Fruit fly (Drosophila melanogaster) whole organism, embryonic: Measurements from ENCODE around the gene CG9628.

ENCODE experiments used
- BEAF-32 ChIP-seq: fragments of 200-800 bp; sonication (Bioruptor generic); optimal IDR thresholded peaks from 3 replicates; lab custom pipeline; 2017; ENCODE audit warnings: missing biosample characterization, missing genetic modification characterization, mild to moderate bottlenecking, moderate library complexity, missing genetic modification reagents
- Blimp-1 ChIP-seq: fragments of 200-800 bp; sonication (Bioruptor generic); optimal IDR thresholded peaks from 3 replicates; lab custom pipeline; 2018; ENCODE audit warnings: missing biosample characterization, missing genetic modification characterization, mild to moderate bottlenecking, moderate library complexity, missing genetic modification reagents
- BtbVII ChIP-seq: fragments of 200-800 bp; sonication (Bioruptor generic); optimal IDR thresholded peaks from 3 replicates; lab custom pipeline; 2017; ENCODE audit warnings: missing biosample characterization, mild to moderate bottlenecking, missing genetic modification characterization
- C15 ChIP-seq: fragments of 200-800 bp; sonication (Bioruptor generic); IDR thresholded peaks from 3 replicates; pipeline ENCODE4 v1.3.6; 2022; ENCODE audit warnings: missing biosample characterization, missing genetic modification characterization
- CG10267 ChIP-seq: fragments of 200-800 bp; sonication (Bioruptor generic); optimal IDR thresholded peaks from 2 replicates; lab custom pipeline; 2018; ENCODE audit warnings: missing biosample characterization, mild to moderate bottlenecking, missing genetic modification characterization, moderate library complexity
- CG10959 ChIP-seq: fragments of 200-800 bp; sonication (Bioruptor generic); IDR thresholded peaks from 2 replicates; pipeline ENCODE4 v1.3.6; 2022; ENCODE audit warnings: missing biosample characterization, missing genetic modification characterization
- CG11093 ChIP-seq: fragments of 200-800 bp; sonication (Bioruptor generic); IDR thresholded peaks from 3 replicates; pipeline ENCODE4 v1.3.6; 2022; ENCODE audit warnings: missing biosample characterization, missing genetic modification characterization
- CG11504 ChIP-seq: fragments of 200-800 bp; sonication (Bioruptor generic); optimal IDR thresholded peaks from 3 replicates; lab custom pipeline; 2019; ENCODE audit warnings: missing biosample characterization, mild to moderate bottlenecking, missing genetic modification characterization, moderate library complexity
- CG11695 ChIP-seq: fragments of 200-800 bp; sonication (Bioruptor generic); IDR thresholded peaks from 3 replicates; pipeline ENCODE4 v1.3.6; 2022; ENCODE audit warnings: missing biosample characterization, missing genetic modification characterization
- CG12391 ChIP-seq: fragments of 200-800 bp; sonication (Bioruptor generic); optimal IDR thresholded peaks from 3 replicates; lab custom pipeline; 2018; ENCODE audit warnings: missing biosample characterization, mild to moderate bottlenecking, missing genetic modification characterization, moderate library complexity
- CG13287 ChIP-seq: fragments of 200-800 bp; sonication (Bioruptor generic); IDR thresholded peaks from 2 replicates; pipeline ENCODE4 v1.3.6; 2022; ENCODE audit warnings: missing biosample characterization, missing genetic modification characterization; ENCODE audit not compliant: partially characterized antibody
- CG13624 ChIP-seq: fragments of 200-800 bp; sonication (Bioruptor generic); optimal IDR thresholded peaks from 2 replicates; lab custom pipeline; 2016; ENCODE audit warnings: missing biosample characterization, missing genetic modification characterization
- CG14050 ChIP-seq: fragments of 200-800 bp; sonication (Bioruptor generic); IDR thresholded peaks from 3 replicates; pipeline ENCODE4 v1.3.6; 2022; ENCODE audit warnings: missing biosample characterization, missing genetic modification characterization
- CG14860 ChIP-seq: fragments of 200-800 bp; sonication (Bioruptor generic); IDR thresholded peaks from 3 replicates; pipeline ENCODE4 v1.3.6; 2022; ENCODE audit warnings: missing biosample characterization, missing genetic modification characterization; ENCODE audit not compliant: partially characterized antibody
- CG1603 ChIP-seq: fragments of 200-800 bp; sonication (Bioruptor generic); optimal IDR thresholded peaks from 2 replicates; lab custom pipeline; 2019; ENCODE audit warnings: missing biosample characterization, mild to moderate bottlenecking, missing genetic modification characterization, moderate library complexity
- CG17186 ChIP-seq: fragments of 200-800 bp; sonication (Bioruptor generic); optimal IDR thresholded peaks from 3 replicates; lab custom pipeline; 2017; ENCODE audit warnings: missing biosample characterization, missing genetic modification reagents, missing genetic modification characterization
- CG17328 ChIP-seq: fragments of 200-800 bp; sonication (Bioruptor generic); IDR thresholded peaks from 2 replicates; pipeline ENCODE4 v1.3.6; 2022; ENCODE audit warnings: missing biosample characterization, missing genetic modification characterization
- CG17385 ChIP-seq: fragments of 200-800 bp; sonication (Bioruptor generic); optimal IDR thresholded peaks from 3 replicates; lab custom pipeline; 2018; ENCODE audit warnings: missing biosample characterization, mild to moderate bottlenecking, missing genetic modification characterization
- CG2129 ChIP-seq: fragments of 200-800 bp; sonication (Bioruptor generic); IDR thresholded peaks from 2 replicates; pipeline ENCODE4 v1.3.6; 2022; ENCODE audit warnings: missing biosample characterization, missing genetic modification characterization; ENCODE audit not compliant: partially characterized antibody
- CG2199 ChIP-seq: fragments of 200-800 bp; sonication (Bioruptor generic); IDR thresholded peaks from 3 replicates; pipeline ENCODE4 v1.3.6; 2022; ENCODE audit warnings: missing biosample characterization, missing genetic modification characterization
- CG30431 ChIP-seq: fragments of 200-800 bp; sonication (Bioruptor generic); optimal IDR thresholded peaks from 2 replicates; lab custom pipeline; 2017; ENCODE audit warnings: missing biosample characterization, missing genetic modification characterization
- CG32772 ChIP-seq: fragments of 200-800 bp; sonication (Bioruptor generic); IDR thresholded peaks from 2 replicates; pipeline ENCODE4 v1.3.6; 2022; ENCODE audit warnings: missing biosample characterization, missing genetic modification characterization
- CG3407 ChIP-seq: fragments of 200-800 bp; sonication (Bioruptor generic); optimal IDR thresholded peaks from 2 replicates; lab custom pipeline; 2018; ENCODE audit warnings: missing biosample characterization, mild to moderate bottlenecking, missing genetic modification characterization
- CG42726 ChIP-seq: fragments of 200-800 bp; sonication (Bioruptor generic); IDR thresholded peaks from 2 replicates; pipeline ENCODE4 v1.3.6; 2022; ENCODE audit warnings: missing biosample characterization, missing genetic modification characterization; ENCODE audit not compliant: partially characterized antibody
- D19A ChIP-seq: fragments of 200-800 bp; optimal IDR thresholded peaks from 3 replicates; lab custom pipeline; 2019; ENCODE audit warnings: missing biosample characterization, mild to moderate bottlenecking, missing genetic modification characterization, moderate library complexity
- Dfd ChIP-seq, 2 experiments: fragments of >200 bp; optimal IDR thresholded peaks; 2 replicates each; lab custom pipeline; 2017; ENCODE audit warnings: missing biosample characterization in 2 of 2, missing genetic modification characterization in 2 of 2
- Eip74EF ChIP-seq, 2 experiments: fragments of 200-800 bp in 1 of 2; fragments of >200 bp in 1 of 2; sonication (Bioruptor generic) in 1 of 2; optimal IDR thresholded peaks; 2 replicates each; lab custom pipeline; 2017 to 2019; ENCODE audit warnings: missing biosample characterization in 2 of 2, missing genetic modification characterization in 2 of 2, mild to moderate bottlenecking in 1 of 2, moderate library complexity in 1 of 2
- HLH4C ChIP-seq: fragments of 200-800 bp; sonication (Bioruptor generic); IDR thresholded peaks from 3 replicates; pipeline ENCODE4 v1.3.6; 2022; ENCODE audit warnings: missing biosample characterization, missing genetic modification characterization; ENCODE audit not compliant: partially characterized antibody
- Med ChIP-seq: fragments of 200-800 bp; sonication (Bioruptor generic); peaks from one replicate; lab custom pipeline; 2016; ENCODE audit warnings: missing biosample characterization, missing genetic modification characterization, mild to moderate bottlenecking, inconsistent platforms, moderate library complexity
- Sin3A ChIP-seq: fragments of >200 bp; optimal IDR thresholded peaks from 2 replicates; lab custom pipeline; 2018
- Stat92E ChIP-seq, 3 experiments: fragments of >200 bp in 2 of 3; fragments of 200-800 bp in 1 of 3; sonication (Bioruptor generic) in 1 of 3; optimal IDR thresholded peaks; 2 replicates each; lab custom pipeline; 2017 to 2019; ENCODE audit warnings: missing biosample characterization in 3 of 3, missing genetic modification characterization in 3 of 3, mild to moderate bottlenecking in 1 of 3, moderate library complexity in 1 of 3
- amos ChIP-seq: fragments of 200-800 bp; sonication (Bioruptor generic); IDR thresholded peaks from 2 replicates; pipeline ENCODE4 v1.3.6; 2022; ENCODE audit warnings: missing biosample characterization, missing genetic modification characterization; ENCODE audit not compliant: partially characterized antibody
- bbx ChIP-seq: fragments of 200-800 bp; sonication (Bioruptor generic); IDR thresholded peaks from 2 replicates; pipeline ENCODE4 v1.3.6; 2022; ENCODE audit warnings: missing biosample characterization, missing genetic modification characterization; ENCODE audit not compliant: partially characterized antibody
- grau ChIP-seq: fragments of 200-800 bp; optimal IDR thresholded peaks from 3 replicates; lab custom pipeline; 2019; ENCODE audit warnings: missing biosample characterization, mild to moderate bottlenecking, missing genetic modification characterization, moderate library complexity
- hb ChIP-seq: fragments of 200-800 bp; sonication (Bioruptor generic); IDR thresholded peaks from 3 replicates; pipeline ENCODE4 v1.3.6; 2022; ENCODE audit warnings: missing biosample characterization, missing genetic modification characterization; ENCODE audit not compliant: partially characterized antibody
- inv ChIP-seq: fragments of 200-800 bp; sonication (Bioruptor generic); IDR thresholded peaks from 2 replicates; pipeline ENCODE4 v1.3.6; 2022; ENCODE audit warnings: missing biosample characterization, missing genetic modification characterization; ENCODE audit not compliant: partially characterized antibody
- kni ChIP-seq: fragments of 200-800 bp; sonication (Bioruptor generic); optimal IDR thresholded peaks from 3 replicates; lab custom pipeline; 2017; ENCODE audit warnings: mild to moderate bottlenecking, missing biosample characterization, missing genetic modification reagents, missing genetic modification characterization
- nerfin-2 ChIP-seq: fragments of 200-800 bp; sonication (Bioruptor generic); IDR thresholded peaks from 2 replicates; pipeline ENCODE4 v1.3.6; 2022; ENCODE audit warnings: missing biosample characterization, missing genetic modification characterization; ENCODE audit not compliant: partially characterized antibody
- pan ChIP-seq, 4 experiments: fragments of >200 bp in 3 of 4; fragments of 200-800 bp in 1 of 4; sonication (Bioruptor generic) in 1 of 4; optimal IDR thresholded peaks in 3 of 4; IDR thresholded peaks in 1 of 4; 2 replicates each; pipeline versions ENCODE4 v1.3.6 to Lab custom; 2017 to 2022; ENCODE audit warnings: missing biosample characterization in 2 of 4, missing genetic modification characterization in 2 of 4, mixed read lengths in 1 of 4
- sug ChIP-seq: fragments of 200-800 bp; optimal IDR thresholded peaks from 2 replicates; lab custom pipeline; 2019; ENCODE audit warnings: missing biosample characterization, mild to moderate bottlenecking, missing genetic modification characterization, moderate library complexity
- tap ChIP-seq: fragments of 200-800 bp; optimal IDR thresholded peaks from 3 replicates; lab custom pipeline; 2019; ENCODE audit warnings: missing biosample characterization, mild to moderate bottlenecking, missing genetic modification characterization, moderate library complexity
- tll ChIP-seq, 2 experiments: fragments of 200-800 bp in 1 of 2; fragments of >200 bp in 1 of 2; sonication (Bioruptor generic) in 1 of 2; optimal IDR thresholded peaks; 2 replicates each; lab custom pipeline; 2017 to 2019; ENCODE audit warnings: missing biosample characterization in 2 of 2, missing genetic modification characterization in 2 of 2, mild to moderate bottlenecking in 1 of 2, moderate library complexity in 1 of 2
- vnd ChIP-seq: fragments of 200-800 bp; sonication (Bioruptor generic); IDR thresholded peaks from 3 replicates; pipeline ENCODE4 v1.3.6; 2022; ENCODE audit warnings: missing biosample characterization, missing genetic modification characterization; ENCODE audit not compliant: partially characterized antibody
- yki ChIP-seq: fragments of >200 bp; optimal IDR thresholded peaks from 3 replicates; lab custom pipeline; 2018
- zen2 ChIP-seq: fragments of 200-800 bp; sonication (Bioruptor generic); IDR thresholded peaks from 3 replicates; pipeline ENCODE4 v1.3.6; 2022; ENCODE audit warnings: missing biosample characterization, missing genetic modification characterization; ENCODE audit not compliant: partially characterized antibody

Gene CG9628

dm6 chr3L:14673740-14674463 lies 51.3 kb downstream of the CG9628 start (continued):
- no peak for TF ChIP-seq Sin3A
- 0 out of 3 replicates have a peak, but pooled peaks have one; percentile 21 for TF ChIP-seq C15 (GFP tag; lab: Robert Waterston, UW)
- TF ChIP-seq bbx (GFP tag; lab: Robert Waterston, UW) = peak; percentile 91
- no peak for TF ChIP-seq CG11093 (GFP tag; lab: Robert Waterston, UW)
- peak; percentile 67 for TF ChIP-seq HLH4C
- TF ChIP-seq CG13624 = peak; percentile 11
- TF ChIP-seq CG2129 (GFP tag; lab: Robert Waterston, UW) = peak; percentile 26; the same call in 1 of the 2 replicates
- TF ChIP-seq yki (lab: Kevin White, UChicago) = peak; percentile 35
- peak in 1 of 2 experiments; percentile 95 for TF ChIP-seq Dfd (GFP tag; optimal IDR thresholded peaks at IDR 0.05; lab: Kevin White, UChicago)
- peak; percentile 84 for TF ChIP-seq amos
- no peak for TF ChIP-seq pan (optimal IDR thresholded peaks at IDR 0.05; lab: Kevin White, UChicago)
- peak in 1 of 2 experiments; percentile 5 for TF ChIP-seq pan (GFP tag; optimal IDR thresholded peaks at IDR 0.05 in 1 of 2, IDR thresholded peaks at IDR 0.05 in 1 of 2)
- TF ChIP-seq BtbVII (GFP tag; lab: Kevin White, UChicago) = no peak
- no peak for TF ChIP-seq CG32772 (GFP tag; lab: Robert Waterston, UW)
- TF ChIP-seq CG10959 (GFP tag; lab: Robert Waterston, UW) = no peak
- peak; percentile 81 for TF ChIP-seq nerfin-2
- TF ChIP-seq CG3407 (GFP tag; lab: Kevin White, UChicago) = no peak
- TF ChIP-seq CG10267 (tag; lab: Kevin White, UChicago) = peak; percentile 31
- TF ChIP-seq CG17186 (GFP tag; lab: Kevin White, UChicago) = peak; percentile 11
- TF ChIP-seq CG11695 (GFP tag; lab: Robert Waterston, UW) = 0 out of 3 replicates have a peak, but pooled peaks have one; percentile 12
- peak; percentile 76 for TF ChIP-seq CG14860 (GFP tag; lab: Robert Waterston, UW)
- TF ChIP-seq CG42726 (GFP tag; lab: Robert Waterston, UW) = peak; percentile 90
- peak in 1 of 2 experiments; percentile 79 for TF ChIP-seq Eip74EF (GFP tag; optimal IDR thresholded peaks at IDR 0.05; lab: Kevin White, UChicago)
- peak; percentile 67; the same call in 1 of the 2 replicates for TF ChIP-seq CG13287 (GFP tag; lab: Robert Waterston, UW)
- peak; percentile 72; the same call in 2 of the 3 replicates for TF ChIP-seq hb
- no peak for TF ChIP-seq CG30431 (GFP tag; lab: Kevin White, UChicago)
- TF ChIP-seq CG14050 (GFP tag; lab: Robert Waterston, UW) = no peak
- peak; percentile 29 for TF ChIP-seq tap (tag; lab: Kevin White, UChicago)
- TF ChIP-seq grau (tag; lab: Kevin White, UChicago) = peak; percentile 57
- TF ChIP-seq BEAF-32 = no peak
- TF ChIP-seq CG1603 (tag; lab: Kevin White, UChicago) = peak; percentile 5
- TF ChIP-seq inv = peak; percentile 47
- TF ChIP-seq vnd (GFP tag; lab: Robert Waterston, UW) = peak; percentile 56; the same call in 2 of the 3 replicates
- TF ChIP-seq CG17328 (GFP tag; lab: Robert Waterston, UW) = no peak
- TF ChIP-seq Stat92E (GFP tag; optimal IDR thresholded peaks at IDR 0.05; lab: Kevin White, UChicago) = peak in 2 of 3 experiments; percentile 63 to 88
- no peak for TF ChIP-seq tll (GFP tag; optimal IDR thresholded peaks at IDR 0.05; lab: Kevin White, UChicago)
- no peak for TF ChIP-seq Blimp-1 (GFP tag; lab: Kevin White, UChicago)
- TF ChIP-seq CG11504 (tag; lab: Kevin White, UChicago) = peak; percentile 13
- TF ChIP-seq CG12391 = peak; percentile 32
- TF ChIP-seq sug (tag; lab: Kevin White, UChicago) = peak; percentile 7
- peak; percentile 41 for TF ChIP-seq kni
- no peak for TF ChIP-seq D19A (tag; lab: Kevin White, UChicago)
- peak; percentile 78 for TF ChIP-seq Med (GFP tag; lab: Kevin White, UChicago)
- peak; percentile 69 for TF ChIP-seq zen2 (GFP tag; lab: Robert Waterston, UW)
- TF ChIP-seq CG2199 = peak; percentile 80; the same call in 2 of the 3 replicates
- no peak for TF ChIP-seq CG17385 (GFP tag; lab: Kevin White, UChicago)
